Fruit fly (Drosophila melanogaster) whole organism, embryonic: ENCODE measurements around the gene CG6149.

Experiments
- Kr ChIP-seq: fragments of 200-800 bp; sonication (Bioruptor generic); optimal IDR thresholded peaks from 2 replicates; lab custom pipeline; 2017; ENCODE audit warnings: missing biosample characterization, mild to moderate bottlenecking, missing genetic modification characterization
- gsb-n ChIP-seq: fragments of 200-800 bp; sonication (Bioruptor generic); optimal IDR thresholded peaks from 3 replicates; lab custom pipeline; 2018; ENCODE audit warnings: missing biosample characterization, mild to moderate bottlenecking, missing genetic modification characterization
- h ChIP-seq: fragments of >200 bp; optimal IDR thresholded peaks from 2 replicates; lab custom pipeline; 2017
- tup ChIP-seq: fragments of 200-800 bp; sonication (Bioruptor generic); optimal IDR thresholded peaks from 2 replicates; lab custom pipeline; 2016; ENCODE audit warnings: missing biosample characterization, mild to moderate bottlenecking, missing genetic modification characterization, moderate library complexity

- TF ChIP-seq Kr (GFP tag; lab: Kevin White, UChicago), result peak; percentile 63
- TF ChIP-seq h, result no peak
- TF ChIP-seq tup (GFP tag; lab: Kevin White, UChicago), result peak; percentile 86
- peak; percentile 96 for TF ChIP-seq gsb-n (tag; lab: Kevin White, UChicago)
Observed at dm6 chr3L:11405362-11406254, 29.7 kb downstream of the CG6149 start.
